Fruit fly (Drosophila melanogaster): Measurements from ENCODE around the gene Asciz.
A peak's percentile ranks its signal among the peaks of the same experiment; 100 is the strongest.

Asciz gene

dm6 chr3L:3134064-3134545 is 31.9 kb downstream of the Asciz start (continued):
- TF ChIP-seq sug (tag; optimal IDR thresholded peaks at IDR 0.05) (no peak), crp (GFP tag; optimal IDR thresholded peaks at IDR 0.05) (no peak), MTF-1 (GFP tag; optimal IDR thresholded peaks at IDR 0.05; ENCODE audit: borderline replicate concordance) (peak; percentile 28), CG17328 (GFP tag; IDR thresholded peaks at IDR 0.05) (no peak), CG17186 (GFP tag; optimal IDR thresholded peaks at IDR 0.05) (no peak), CG11504 (tag; optimal IDR thresholded peaks at IDR 0.05) (no peak), CG17612 (GFP tag; IDR thresholded peaks at IDR 0.05) (no peak), CG5245 (GFP tag; optimal IDR thresholded peaks at IDR 0.05) (no peak), Side (GFP tag; optimal IDR thresholded peaks at IDR 0.05) (no peak), CkIIα-i1 (GFP tag; IDR thresholded peaks at IDR 0.05) (no peak), p53 (GFP tag; optimal IDR thresholded peaks at IDR 0.05) (no peak), CG10274 (GFP tag; optimal IDR thresholded peaks at IDR 0.05) (no peak), crol (GFP tag; IDR thresholded peaks at IDR 0.05) (no peak), peb (GFP tag; IDR thresholded peaks at IDR 0.05) (no peak), CG2199 (GFP tag; IDR thresholded peaks at IDR 0.05) (no peak), CTCF (GFP tag; optimal IDR thresholded peaks at IDR 0.05) (no peak), bbx (GFP tag; IDR thresholded peaks at IDR 0.05; ENCODE audit: partially characterized antibody) (no peak), z (GFP tag; IDR thresholded peaks at IDR 0.05) (0 out of 3 replicates have a peak, but pooled peaks have one; percentile 51), CG3726 (GFP tag; IDR thresholded peaks at IDR 0.05) (no peak), Eip74EF (GFP tag; optimal IDR thresholded peaks at IDR 0.05) (peak in 1 of 2 experiments; percentile 1), CG9727 (GFP tag; optimal IDR thresholded peaks at IDR 0.05) (no peak), Awh (GFP tag; IDR thresholded peaks at IDR 0.05) (no peak), gce (GFP tag; IDR thresholded peaks at IDR 0.05) (no peak), Bgb (GFP tag; IDR thresholded peaks at IDR 0.05; ENCODE audit: partially characterized antibody) (peak; percentile 36; the same call in 1 of the 2 replicates), Atf3 (GFP tag; optimal IDR thresholded peaks at IDR 0.05) (no peak), Ets65A (GFP tag) (no peak), disco-r (GFP tag; optimal IDR thresholded peaks at IDR 0.05) (no peak), gcm (GFP tag; optimal IDR thresholded peaks at IDR 0.05) (no peak), Ets97D (GFP tag; optimal IDR thresholded peaks at IDR 0.05) (no peak), CG1603 (tag; optimal IDR thresholded peaks at IDR 0.05) (no peak), CG11456 (GFP tag; IDR thresholded peaks at IDR 0.05) (0 out of 3 replicates have a peak, but pooled peaks have one; percentile 7), dm (GFP tag; optimal IDR thresholded peaks at IDR 0.05) (no peak), Ada2b (GFP tag; IDR thresholded peaks at IDR 0.05) (no peak), H2.0 (GFP tag; IDR thresholded peaks at IDR 0.05) (no peak), CG4424 (GFP tag; optimal IDR thresholded peaks at IDR 0.05) (no peak), CG8944 (GFP tag; optimal IDR thresholded peaks at IDR 0.05) (no peak), sim (GFP tag; IDR thresholded peaks at IDR 0.05) (no peak), HLH3B (GFP tag; IDR thresholded peaks at IDR 0.05) (no peak), CG10959 (GFP tag; IDR thresholded peaks at IDR 0.05) (no peak), CG12104 (GFP tag; optimal IDR thresholded peaks at IDR 0.05) (no peak), CG17361 (GFP tag; IDR thresholded peaks at IDR 0.05) (0 out of 3 replicates have a peak, but pooled peaks have one; percentile 24), vvl (GFP tag; IDR thresholded peaks at IDR 0.05) (0 out of 2 replicates have a peak, but pooled peaks have one; percentile 25), B-H2 (GFP tag; optimal IDR thresholded peaks at IDR 0.05) (peak; percentile 30), NfI (GFP tag; optimal IDR thresholded peaks at IDR 0.05) (no peak), Opbp (GFP tag; IDR thresholded peaks at IDR 0.05; ENCODE audit: partially characterized antibody) (no peak), CG31365 (tag; optimal IDR thresholded peaks at IDR 0.05) (no peak), salm (tag; optimal IDR thresholded peaks at IDR 0.05) (no peak), D19A (tag; optimal IDR thresholded peaks at IDR 0.05) (no peak), aop (GFP tag; IDR thresholded peaks at IDR 0.05) (no peak), Stat92E (GFP tag; optimal IDR thresholded peaks at IDR 0.05) (no peak), CG6175 (GFP tag; IDR thresholded peaks at IDR 0.05) (no peak), CG10209 (GFP tag; optimal IDR thresholded peaks at IDR 0.05) (peak; percentile 21)
